Worm (Caenorhabditis elegans): ENCODE data around the gene csn-4.

The csn-4 gene

ce11 chrIV:1029939-1030338 lies 56.9 kb downstream of the csn-4 start, which contains the start of gene abhd-14 (continued):
- TF ChIP-seq sdz-12 (GFP tag; optimal IDR thresholded peaks at IDR 0.05) (no peak), F26F4.8 (GFP tag; conservative IDR thresholded peaks at IDR 0.05) (no peak), lir-3 (tag; optimal IDR thresholded peaks at IDR 0.05) (no peak), lin-15B (tag; optimal IDR thresholded peaks at IDR 0.05) (no peak), lin-13 (GFP tag; optimal IDR thresholded peaks at IDR 0.05) (no peak)
